Fruit fly (Drosophila melanogaster) whole organism, embryonic: ENCODE measurements around the gene CG14947.

ENCODE experiments used
- Asciz ChIP-seq: fragments of 200-800 bp; sonication (Bioruptor generic); optimal IDR thresholded peaks from 2 replicates; lab custom pipeline; 2017; ENCODE audit warnings: missing biosample characterization, mild to moderate bottlenecking, missing genetic modification characterization, missing genetic modification reagents
- Bgb ChIP-seq: fragments of 200-800 bp; sonication (Bioruptor generic); IDR thresholded peaks from 2 replicates; pipeline ENCODE4 v1.3.6; 2022; ENCODE audit warnings: missing biosample characterization, missing genetic modification characterization; ENCODE audit not compliant: partially characterized antibody
- C15 ChIP-seq: fragments of 200-800 bp; sonication (Bioruptor generic); IDR thresholded peaks from 3 replicates; pipeline ENCODE4 v1.3.6; 2022; ENCODE audit warnings: missing biosample characterization, missing genetic modification characterization
- CG10543 ChIP-seq: fragments of 200-800 bp; sonication (Bioruptor generic); optimal IDR thresholded peaks from 3 replicates; lab custom pipeline; 2017; ENCODE audit warnings: missing biosample characterization, mild to moderate bottlenecking, missing genetic modification characterization, moderate library complexity
- CG12236 ChIP-seq: fragments of 200-800 bp; sonication (Bioruptor generic); optimal IDR thresholded peaks from 2 replicates; lab custom pipeline; 2016; ENCODE audit warnings: missing biosample characterization, missing genetic modification characterization
- CG15269 ChIP-seq: fragments of 200-800 bp; sonication (Bioruptor generic); optimal IDR thresholded peaks from 2 replicates; lab custom pipeline; 2018; ENCODE audit warnings: missing biosample characterization, mild to moderate bottlenecking, missing genetic modification characterization, moderate library complexity
- CG15514 ChIP-seq: fragments of 200-800 bp; sonication (Bioruptor generic); optimal IDR thresholded peaks from 3 replicates; lab custom pipeline; 2017; ENCODE audit warnings: missing biosample characterization, missing genetic modification characterization, mild to moderate bottlenecking, moderate library complexity, missing genetic modification reagents
- CG1603 ChIP-seq: fragments of 200-800 bp; sonication (Bioruptor generic); optimal IDR thresholded peaks from 2 replicates; lab custom pipeline; 2019; ENCODE audit warnings: missing biosample characterization, mild to moderate bottlenecking, missing genetic modification characterization, moderate library complexity
- CG1647 ChIP-seq: fragments of 200-800 bp; sonication (Bioruptor generic); optimal IDR thresholded peaks from 3 replicates; lab custom pipeline; 2016; ENCODE audit warnings: missing biosample characterization, missing genetic modification characterization
- CG17385 ChIP-seq: fragments of 200-800 bp; sonication (Bioruptor generic); optimal IDR thresholded peaks from 3 replicates; lab custom pipeline; 2018; ENCODE audit warnings: missing biosample characterization, mild to moderate bottlenecking, missing genetic modification characterization
- CG2116 ChIP-seq: fragments of 200-800 bp; sonication (Bioruptor generic); optimal IDR thresholded peaks from 3 replicates; lab custom pipeline; 2018; ENCODE audit warnings: missing biosample characterization, mild to moderate bottlenecking, missing genetic modification characterization
- CG2712 ChIP-seq: fragments of 200-800 bp; optimal IDR thresholded peaks from 3 replicates; lab custom pipeline; 2019; ENCODE audit warnings: missing biosample characterization, mild to moderate bottlenecking, missing genetic modification characterization, moderate library complexity
- CG30431 ChIP-seq: fragments of 200-800 bp; sonication (Bioruptor generic); optimal IDR thresholded peaks from 2 replicates; lab custom pipeline; 2017; ENCODE audit warnings: missing biosample characterization, missing genetic modification characterization
- CG3163 ChIP-seq: fragments of 200-800 bp; sonication (Bioruptor generic); optimal IDR thresholded peaks from 3 replicates; lab custom pipeline; 2016; ENCODE audit warnings: missing biosample characterization, missing genetic modification characterization
- CG32772 ChIP-seq: fragments of 200-800 bp; sonication (Bioruptor generic); IDR thresholded peaks from 2 replicates; pipeline ENCODE4 v1.3.6; 2022; ENCODE audit warnings: missing biosample characterization, missing genetic modification characterization
- CG4854 ChIP-seq: fragments of 200-800 bp; sonication (Bioruptor generic); optimal IDR thresholded peaks from 2 replicates; lab custom pipeline; 2016; ENCODE audit warnings: missing biosample characterization, missing genetic modification characterization, inconsistent platforms
- CG6791 ChIP-seq: fragments of 200-800 bp; sonication (Bioruptor generic); IDR thresholded peaks from 3 replicates; pipeline ENCODE4 v1.3.6; 2022; ENCODE audit warnings: missing biosample characterization, missing genetic modification characterization; ENCODE audit not compliant: partially characterized antibody
- CG7372 ChIP-seq: fragments of 200-800 bp; sonication (Bioruptor generic); IDR thresholded peaks from 2 replicates; pipeline ENCODE4 v1.3.6; 2022; ENCODE audit warnings: missing biosample characterization, missing genetic modification characterization
- CG8359 ChIP-seq: fragments of 200-800 bp; sonication (Bioruptor generic); optimal IDR thresholded peaks from 2 replicates; lab custom pipeline; 2017; ENCODE audit warnings: missing biosample characterization, mild to moderate bottlenecking, missing genetic modification characterization, borderline replicate concordance
- CG9609 ChIP-seq: fragments of 200-800 bp; sonication (Bioruptor generic); optimal IDR thresholded peaks from 3 replicates; lab custom pipeline; 2016; ENCODE audit warnings: missing biosample characterization, missing genetic modification characterization
- CG9727 ChIP-seq: fragments of 200-800 bp; sonication (Bioruptor generic); optimal IDR thresholded peaks from 3 replicates; lab custom pipeline; 2017; ENCODE audit warnings: missing biosample characterization, mild to moderate bottlenecking, missing genetic modification characterization
- CG9932 ChIP-seq: fragments of 200-800 bp; sonication (Bioruptor generic); IDR thresholded peaks from 2 replicates; pipeline ENCODE4 v1.3.6; 2022; ENCODE audit warnings: missing biosample characterization, missing genetic modification characterization
- CTCF ChIP-seq: fragments of 200-800 bp; sonication (Bioruptor generic); optimal IDR thresholded peaks from 2 replicates; lab custom pipeline; 2017; ENCODE audit warnings: missing biosample characterization, mild to moderate bottlenecking, missing genetic modification characterization, moderate library complexity
- Dfd ChIP-seq, 2 experiments: fragments of >200 bp; optimal IDR thresholded peaks; 2 replicates each; lab custom pipeline; 2017; ENCODE audit warnings: missing biosample characterization in 2 of 2, missing genetic modification characterization in 2 of 2
- Dll ChIP-seq: fragments of 200-800 bp; sonication (Bioruptor generic); IDR thresholded peaks from 4 replicates; pipeline ENCODE4 v1.3.6; 2022; ENCODE audit warnings: missing biosample characterization, missing genetic modification characterization; ENCODE audit not compliant: partially characterized antibody
- Dp ChIP-seq: fragments of 200-800 bp; sonication (Bioruptor generic); optimal IDR thresholded peaks from 2 replicates; lab custom pipeline; 2018; ENCODE audit warnings: missing biosample characterization, mild to moderate bottlenecking, missing genetic modification characterization, moderate library complexity
- Hmr ChIP-seq: fragments of 200-800 bp; sonication (Bioruptor generic); optimal IDR thresholded peaks from 3 replicates; lab custom pipeline; 2017; ENCODE audit warnings: mild to moderate bottlenecking, missing biosample characterization, missing genetic modification reagents, missing genetic modification characterization
- Jarid2 ChIP-seq: fragments of 200-800 bp; sonication (Bioruptor generic); optimal IDR thresholded peaks from 3 replicates; lab custom pipeline; 2017; ENCODE audit warnings: mild to moderate bottlenecking, missing biosample characterization, missing genetic modification reagents, missing genetic modification characterization
- MESR4 ChIP-seq: fragments of 200-800 bp; sonication (Bioruptor generic); optimal IDR thresholded peaks from 2 replicates; lab custom pipeline; 2018; ENCODE audit warnings: missing biosample characterization, mild to moderate bottlenecking, missing genetic modification characterization, moderate library complexity
- ase ChIP-seq: fragments of 200-800 bp; sonication (Bioruptor generic); IDR thresholded peaks from 3 replicates; pipeline ENCODE4 v1.3.6; 2022; ENCODE audit warnings: missing biosample characterization, missing genetic modification characterization
- bcd ChIP-seq: fragments of 200-800 bp; sonication (Bioruptor generic); optimal IDR thresholded peaks from 2 replicates; lab custom pipeline; 2017; ENCODE audit warnings: missing biosample characterization, mild to moderate bottlenecking, missing genetic modification characterization
- caup ChIP-seq: fragments of 200-800 bp; sonication (Bioruptor generic); optimal IDR thresholded peaks from 3 replicates; lab custom pipeline; 2017; ENCODE audit warnings: missing biosample characterization, mild to moderate bottlenecking, missing genetic modification characterization, moderate library complexity; ENCODE audit not compliant: severe bottlenecking
- da ChIP-seq: fragments of 200-800 bp; sonication (Bioruptor generic); optimal IDR thresholded peaks from 2 replicates; lab custom pipeline; 2016; ENCODE audit warnings: missing biosample characterization, missing genetic modification characterization
- disco-r ChIP-seq: fragments of 200-800 bp; sonication (Bioruptor generic); optimal IDR thresholded peaks from 2 replicates; lab custom pipeline; 2016; ENCODE audit warnings: missing biosample characterization, missing genetic modification characterization
- exex ChIP-seq: fragments of 200-800 bp; sonication (Bioruptor generic); optimal IDR thresholded peaks from 4 replicates; lab custom pipeline; 2018; ENCODE audit warnings: missing biosample characterization, mild to moderate bottlenecking, missing genetic modification characterization, moderate library complexity
- fd96Cb ChIP-seq: fragments of 200-800 bp; sonication (Bioruptor generic); optimal IDR thresholded peaks from 2 replicates; lab custom pipeline; 2018; ENCODE audit warnings: missing biosample characterization, mild to moderate bottlenecking, missing genetic modification characterization, moderate library complexity
- ind ChIP-seq: fragments of 200-800 bp; sonication (Bioruptor generic); optimal IDR thresholded peaks from 3 replicates; lab custom pipeline; 2016; ENCODE audit warnings: missing biosample characterization, missing genetic modification characterization
- kay ChIP-seq: fragments of 200-800 bp; sonication (Bioruptor generic); optimal IDR thresholded peaks from 2 replicates; lab custom pipeline; 2016; ENCODE audit warnings: missing biosample characterization, missing genetic modification characterization
- lbe ChIP-seq: fragments of 200-800 bp; sonication (Bioruptor generic); optimal IDR thresholded peaks from 2 replicates; lab custom pipeline; 2016; ENCODE audit warnings: missing biosample characterization, mild to moderate bottlenecking, missing genetic modification characterization
- lmd ChIP-seq: fragments of 200-800 bp; sonication (Bioruptor generic); IDR thresholded peaks from 2 replicates; pipeline ENCODE4 v1.3.6; 2022; ENCODE audit warnings: missing biosample characterization, missing genetic modification characterization
- nmo ChIP-seq: fragments of 200-800 bp; sonication (Bioruptor generic); optimal IDR thresholded peaks from 2 replicates; lab custom pipeline; 2018; ENCODE audit warnings: missing biosample characterization, mild to moderate bottlenecking, missing genetic modification characterization, moderate library complexity
- otp ChIP-seq: fragments of 200-800 bp; sonication (Bioruptor generic); IDR thresholded peaks from 3 replicates; pipeline ENCODE4, ENCODE4 v1.3.6; 2022; ENCODE audit warnings: missing biosample characterization, missing genetic modification characterization
- sc ChIP-seq, 3 experiments: fragments of >200 bp in 2 of 3; fragments of 200-800 bp in 1 of 3; sonication (Bioruptor generic) in 1 of 3; optimal IDR thresholded peaks; 2 replicates in 2 of 3; 3 replicates in 1 of 3; lab custom pipeline; 2017; ENCODE audit warnings: mild to moderate bottlenecking in 1 of 3, missing biosample characterization in 1 of 3, missing genetic modification characterization in 1 of 3, missing genetic modification reagents in 1 of 3
- schlank ChIP-seq: fragments of 200-800 bp; sonication (Bioruptor generic); optimal IDR thresholded peaks from 2 replicates; lab custom pipeline; 2018; ENCODE audit warnings: missing biosample characterization, mild to moderate bottlenecking, missing genetic modification characterization
- toy ChIP-seq: fragments of 200-800 bp; sonication (Bioruptor generic); IDR thresholded peaks from 2 replicates; pipeline ENCODE4 v1.3.6; 2022; ENCODE audit warnings: missing biosample characterization, missing genetic modification characterization
- unpg ChIP-seq: fragments of 200-800 bp; sonication (Bioruptor generic); optimal IDR thresholded peaks from 3 replicates; lab custom pipeline; 2018; ENCODE audit warnings: missing biosample characterization, mild to moderate bottlenecking, missing genetic modification characterization, moderate library complexity
- zfh1 ChIP-seq: fragments of 200-800 bp; sonication (Bioruptor generic); IDR thresholded peaks from 3 replicates; pipeline ENCODE4 v1.3.6; 2022; ENCODE audit warnings: missing biosample characterization, missing genetic modification characterization

Gene CG14947

dm6 chr2L:12045941-12046855 lies 29.7 kb upstream of the CG14947 start, which contains the start of gene CG6770 (continued):
- peak; percentile 72 for TF ChIP-seq CG32772 (GFP tag; lab: Robert Waterston, UW)
- TF ChIP-seq bcd (GFP tag; lab: Kevin White, UChicago), result peak; percentile 72
- TF ChIP-seq ase (GFP tag; lab: Robert Waterston, UW), result peak; percentile 67; the same call in 2 of the 3 replicates
- TF ChIP-seq lbe, result peak; percentile 90
- peak; percentile 29 for TF ChIP-seq CG8359
- no peak for TF ChIP-seq CG12236 (GFP tag; lab: Kevin White, UChicago)
- no peak for TF ChIP-seq Dll (GFP tag; lab: Robert Waterston, UW)
- TF ChIP-seq CTCF (GFP tag; lab: Kevin White, UChicago), result peak; percentile 35
- no peak for TF ChIP-seq disco-r (GFP tag; lab: Kevin White, UChicago)
- peak; percentile 75 for TF ChIP-seq CG2712 (tag; lab: Kevin White, UChicago)
- TF ChIP-seq kay (GFP tag; lab: Kevin White, UChicago), result peak; percentile 8
- TF ChIP-seq CG15269, result peak; percentile 90
- no peak for TF ChIP-seq MESR4 (GFP tag; lab: Kevin White, UChicago)
- TF ChIP-seq CG9727 (GFP tag; lab: Kevin White, UChicago), result peak; percentile 75
- TF ChIP-seq CG1603 (tag; lab: Kevin White, UChicago), result peak; percentile 76
- peak; percentile 68; the same call in 1 of the 2 replicates for TF ChIP-seq Bgb
- peak; percentile 32 for TF ChIP-seq CG30431
- TF ChIP-seq otp (GFP tag; lab: Robert Waterston, UW), result peak; percentile 52; the same call in 1 of the 3 replicates
- peak; percentile 53 for TF ChIP-seq schlank (tag; lab: Kevin White, UChicago)
- TF ChIP-seq CG9609 (GFP tag; lab: Kevin White, UChicago), result peak; percentile 48
- peak; percentile 88 for TF ChIP-seq Hmr (GFP tag; lab: Kevin White, UChicago)
- TF ChIP-seq sc (optimal IDR thresholded peaks at IDR 0.05; lab: Kevin White, UChicago), result no peak
- peak; percentile 44 for TF ChIP-seq sc (GFP tag; optimal IDR thresholded peaks at IDR 0.05; lab: Kevin White, UChicago)
- TF ChIP-seq CG6791 (GFP tag; lab: Robert Waterston, UW), result no peak
- TF ChIP-seq CG15514 (GFP tag; lab: Kevin White, UChicago), result peak; percentile 87
- peak; percentile 30 for TF ChIP-seq CG4854 (GFP tag; lab: Kevin White, UChicago)
- TF ChIP-seq toy (GFP tag; lab: Robert Waterston, UW), result no peak
- peak; percentile 53 for TF ChIP-seq CG2116
- TF ChIP-seq ind (GFP tag; lab: Kevin White, UChicago), result peak; percentile 57
- peak; percentile 65 for TF ChIP-seq Asciz (GFP tag; lab: Kevin White, UChicago)
- TF ChIP-seq CG1647, result peak; percentile 57
- peak; percentile 91 for TF ChIP-seq caup
- peak; percentile 85 for TF ChIP-seq CG9932 (GFP tag; lab: Robert Waterston, UW)
- peak; percentile 80 for TF ChIP-seq lmd (GFP tag; lab: Robert Waterston, UW)
- TF ChIP-seq CG7372, result peak; percentile 67; the same call in 1 of the 2 replicates
- peak; percentile 76 for TF ChIP-seq Jarid2 (GFP tag; lab: Kevin White, UChicago)
- peak; percentile 85 for TF ChIP-seq zfh1
- TF ChIP-seq unpg (GFP tag; lab: Kevin White, UChicago), result peak; percentile 89
- TF ChIP-seq C15 (GFP tag; lab: Robert Waterston, UW), result 0 out of 3 replicates have a peak, but pooled peaks have one; percentile 51
- peak; percentile 56 for TF ChIP-seq nmo (GFP tag; lab: Kevin White, UChicago)
- TF ChIP-seq CG10543 (GFP tag; lab: Kevin White, UChicago), result peak; percentile 93
- peak; percentile 67 for TF ChIP-seq exex (tag; lab: Kevin White, UChicago)
- TF ChIP-seq Dp (GFP tag; lab: Kevin White, UChicago), result peak; percentile 28
- no peak for TF ChIP-seq Dfd (GFP tag; optimal IDR thresholded peaks at IDR 0.05; lab: Kevin White, UChicago)
- peak; percentile 51 for TF ChIP-seq fd96Cb (tag; lab: Kevin White, UChicago)
- peak; percentile 16 for TF ChIP-seq CG3163
- no peak for TF ChIP-seq da
- TF ChIP-seq CG17385 (GFP tag; lab: Kevin White, UChicago), result peak; percentile 77
